Fruit fly (Drosophila melanogaster): Measurements from ENCODE around the gene Rh6.

Gene Rh6

DNA sequence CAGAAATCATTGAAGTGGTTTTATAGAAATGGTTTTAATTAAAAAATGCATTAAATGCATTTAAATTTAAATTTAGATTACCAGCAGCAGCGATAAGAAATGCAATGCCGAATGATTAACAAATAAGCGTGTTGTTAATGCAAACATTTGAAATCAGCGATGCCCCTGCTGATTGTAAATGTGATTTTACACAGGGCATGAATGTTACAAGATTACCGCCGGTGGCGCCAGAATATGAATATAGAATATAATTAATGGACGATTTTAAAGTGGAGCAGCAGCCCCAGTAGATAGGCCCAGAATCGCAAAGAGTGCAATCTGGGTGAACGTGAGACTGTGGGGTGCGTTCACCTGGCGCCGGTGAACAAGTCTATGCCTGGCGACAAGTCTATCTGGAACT lies 36.8 kb upstream of the Rh6 start:
- TF ChIP-seq Crg-1 (GFP tag; optimal IDR thresholded peaks at IDR 0.05) (no peak), CG12768 (GFP tag; optimal IDR thresholded peaks at IDR 0.05) (no peak), pad (GFP tag; optimal IDR thresholded peaks at IDR 0.05) (no peak), cic (GFP tag; optimal IDR thresholded peaks at IDR 0.05) (peak; percentile 7), CG5204 (GFP tag; optimal IDR thresholded peaks at IDR 0.05) (no peak), Clk (GFP tag; optimal IDR thresholded peaks at IDR 0.05) (no peak)

DNA sequence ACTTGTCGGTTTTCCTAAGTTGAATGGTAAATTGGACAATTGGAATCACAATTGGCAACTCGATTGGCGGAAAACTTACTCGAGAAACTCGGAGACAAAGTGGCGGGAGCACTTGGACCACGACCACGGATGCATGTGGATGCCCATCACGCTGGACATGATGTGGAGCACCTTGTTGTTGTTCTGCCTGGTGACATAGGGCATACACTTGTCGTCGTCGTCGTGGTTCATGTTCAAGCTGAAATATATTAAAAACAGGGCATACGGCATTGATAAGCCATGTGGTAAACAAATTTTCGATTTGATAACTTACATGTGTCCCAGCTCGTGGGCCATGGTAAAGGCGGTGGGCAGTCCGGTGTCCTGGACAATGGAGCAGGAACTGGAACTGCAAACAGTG lies 35.2 kb upstream of the Rh6 start:
- TF ChIP-seq CG7045 (GFP tag; optimal IDR thresholded peaks at IDR 0.05) (no peak), CG1620 (GFP tag; optimal IDR thresholded peaks at IDR 0.05) (no peak), CG12768 (GFP tag; optimal IDR thresholded peaks at IDR 0.05) (no peak), cic (GFP tag; optimal IDR thresholded peaks at IDR 0.05) (no peak), ovo (GFP tag; optimal IDR thresholded peaks at IDR 0.05) (no peak), Clk (GFP tag; optimal IDR thresholded peaks at IDR 0.05) (no peak), Crg-1 (GFP tag; optimal IDR thresholded peaks at IDR 0.05) (no peak), tj (GFP tag; optimal IDR thresholded peaks at IDR 0.05) (no peak), CG14711 (tag; optimal IDR thresholded peaks at IDR 0.05) (no peak), bab1 (GFP tag; optimal IDR thresholded peaks at IDR 0.05) (no peak), cnc (optimal IDR thresholded peaks at IDR 0.05) (no peak)

DNA sequence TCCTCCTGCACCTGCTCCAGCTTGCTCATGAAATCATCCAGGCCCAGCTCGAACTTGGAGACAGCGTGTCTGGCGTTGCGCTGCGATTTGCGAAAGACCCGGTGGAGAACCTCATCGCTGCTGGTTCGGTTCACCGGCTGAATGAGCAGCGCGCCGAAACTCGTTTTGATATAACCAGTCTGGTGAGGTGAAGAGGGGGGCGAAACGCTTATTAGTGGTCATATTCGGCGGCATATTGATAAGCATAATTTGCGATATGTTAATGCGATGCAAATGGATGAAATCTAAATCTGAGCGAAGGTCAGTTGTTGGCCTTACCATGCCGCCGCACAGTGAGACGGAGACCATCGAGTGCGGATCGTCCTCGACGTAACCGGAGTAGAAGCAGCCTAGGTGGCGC lies 34.3 kb upstream of the Rh6 start:
- TF ChIP-seq CG1620 (GFP tag; optimal IDR thresholded peaks at IDR 0.05), result no peak
- TF ChIP-seq toe (GFP tag; optimal IDR thresholded peaks at IDR 0.05), result no peak
- TF ChIP-seq CG12768 (GFP tag; optimal IDR thresholded peaks at IDR 0.05), result no peak
- TF ChIP-seq CG7045 (GFP tag; optimal IDR thresholded peaks at IDR 0.05), result no peak
- no peak for TF ChIP-seq cic (GFP tag; optimal IDR thresholded peaks at IDR 0.05)
- no peak for TF ChIP-seq CG5204 (GFP tag; optimal IDR thresholded peaks at IDR 0.05)
- no peak for TF ChIP-seq ovo (GFP tag; optimal IDR thresholded peaks at IDR 0.05)
- TF ChIP-seq Mnt (GFP tag; optimal IDR thresholded peaks at IDR 0.05), result no peak

DNA sequence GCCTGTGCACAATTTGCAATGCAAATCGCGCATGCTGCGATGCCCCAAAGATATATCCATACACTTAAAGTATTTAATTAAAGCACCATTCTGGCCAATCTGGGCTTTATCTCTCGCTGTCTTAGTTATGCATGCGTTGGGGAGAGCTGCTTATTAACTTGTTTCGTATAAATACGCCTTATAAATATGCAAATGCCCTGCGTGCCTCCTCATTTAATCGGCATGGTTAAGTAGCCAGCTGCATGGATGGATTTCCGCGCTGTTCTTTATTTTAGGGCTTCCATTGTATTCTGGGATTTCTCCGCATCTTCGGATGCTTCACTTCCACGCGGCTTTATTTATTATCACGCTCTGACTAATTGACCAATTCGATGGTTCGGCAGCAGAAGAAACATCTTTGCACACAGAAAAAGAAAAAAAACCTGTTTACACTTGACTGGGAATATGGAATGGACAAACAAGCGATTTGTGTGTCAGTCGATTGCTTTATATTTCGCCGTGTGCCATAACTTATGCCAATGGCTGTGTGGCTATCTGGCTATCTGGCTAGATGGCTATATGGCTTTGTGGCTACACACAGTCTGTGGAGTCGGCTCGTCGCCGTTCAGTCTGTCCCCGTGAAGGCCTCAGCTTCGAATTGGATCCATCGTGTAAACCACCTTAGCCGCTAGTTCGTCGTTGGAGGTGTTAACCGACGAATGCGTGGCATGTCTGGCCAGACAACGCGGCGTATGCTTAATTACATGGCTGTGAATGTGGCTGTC lies 31.4 kb upstream of the Rh6 start:
- TF ChIP-seq CG33017 (tag; optimal IDR thresholded peaks at IDR 0.05) (no peak), CG12768 (GFP tag; optimal IDR thresholded peaks at IDR 0.05) (no peak), CG7045 (GFP tag; optimal IDR thresholded peaks at IDR 0.05) (no peak)

DNA sequence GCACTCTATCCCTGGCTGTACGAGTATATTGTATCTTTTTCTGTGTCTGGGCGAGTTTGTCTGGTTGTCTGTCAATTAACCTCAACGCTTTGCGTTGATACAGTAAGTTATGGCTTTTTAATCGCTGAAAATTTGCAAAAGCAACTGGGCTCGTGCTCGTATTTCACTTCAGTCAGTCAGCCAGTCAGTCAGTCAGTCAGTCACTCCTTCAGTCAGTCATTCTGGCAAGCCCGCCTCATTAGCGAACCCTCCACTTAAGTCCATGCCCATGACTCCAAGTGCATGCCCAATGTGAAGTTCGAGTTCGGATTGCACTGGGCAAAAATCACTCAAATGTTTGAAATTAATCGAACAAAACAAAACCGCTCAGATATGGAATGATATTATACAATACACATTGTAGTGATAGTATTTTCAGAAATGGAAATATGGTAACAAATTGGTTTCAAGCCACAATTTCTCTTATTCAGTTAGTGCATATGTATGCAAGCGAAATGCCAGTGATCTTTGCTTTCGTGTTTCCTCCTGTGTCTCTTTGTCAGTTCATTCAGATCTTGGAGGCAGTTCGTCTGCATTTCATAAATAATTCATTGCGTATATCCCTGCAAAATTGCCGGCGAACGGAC lies 25.5 kb upstream of the Rh6 start:
- TF ChIP-seq cnc (optimal IDR thresholded peaks at IDR 0.05), result no peak
- TF ChIP-seq CG7045 (GFP tag; optimal IDR thresholded peaks at IDR 0.05), result no peak
- no peak for TF ChIP-seq ovo (GFP tag; optimal IDR thresholded peaks at IDR 0.05)
- TF ChIP-seq bab1 (GFP tag; optimal IDR thresholded peaks at IDR 0.05), result no peak
- TF ChIP-seq toe (GFP tag; optimal IDR thresholded peaks at IDR 0.05), result no peak
- no peak for TF ChIP-seq CG12768 (GFP tag; optimal IDR thresholded peaks at IDR 0.05)
- no peak for TF ChIP-seq CG14711 (tag; optimal IDR thresholded peaks at IDR 0.05)
- no peak for TF ChIP-seq cic (GFP tag; optimal IDR thresholded peaks at IDR 0.05)
- TF ChIP-seq tj (GFP tag; optimal IDR thresholded peaks at IDR 0.05), result no peak
- TF ChIP-seq CG1620 (GFP tag; optimal IDR thresholded peaks at IDR 0.05), result no peak
- no peak for TF ChIP-seq kay (GFP tag; ENCODE audit: borderline replicate concordance)
- no peak for TF ChIP-seq CG11617 (GFP tag; optimal IDR thresholded peaks at IDR 0.05)
- no peak for TF ChIP-seq Clk (GFP tag; optimal IDR thresholded peaks at IDR 0.05)
- TF ChIP-seq CG7101 (tag; optimal IDR thresholded peaks at IDR 0.05), result no peak
- no peak for TF ChIP-seq Crg-1 (GFP tag; optimal IDR thresholded peaks at IDR 0.05)
- no peak for TF ChIP-seq CG5204 (GFP tag; optimal IDR thresholded peaks at IDR 0.05)

DNA sequence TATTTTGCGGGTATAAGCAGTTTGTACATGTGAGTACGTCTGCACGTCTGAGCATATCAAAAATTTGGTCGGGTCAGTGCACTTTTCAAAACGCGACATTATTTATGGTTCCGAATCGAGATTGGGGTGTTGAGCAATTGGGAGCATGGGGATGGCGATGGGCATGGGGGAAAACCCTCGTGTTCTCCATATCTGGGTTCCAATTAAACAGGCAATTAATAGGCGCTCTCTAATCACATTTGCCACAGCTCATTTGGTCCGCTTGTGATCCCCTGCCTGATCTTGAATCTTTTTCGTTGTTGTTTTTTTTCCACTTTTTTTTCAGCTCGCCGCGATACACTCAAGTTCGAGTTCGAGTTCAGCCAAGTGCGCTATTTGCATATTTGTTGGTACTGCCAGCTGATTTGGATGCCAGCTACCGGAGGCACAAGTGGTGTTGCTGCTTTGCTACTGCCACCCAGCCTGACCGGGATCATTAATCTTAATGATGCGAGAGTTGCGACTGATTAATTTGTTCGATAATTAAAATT lies 24.7 kb upstream of the Rh6 start:
- TF ChIP-seq Mnt (GFP tag; optimal IDR thresholded peaks at IDR 0.05), result no peak
- peak; percentile 85 for TF ChIP-seq tj (GFP tag; optimal IDR thresholded peaks at IDR 0.05)
- no peak for TF ChIP-seq CG7045 (GFP tag; optimal IDR thresholded peaks at IDR 0.05)

DNA sequence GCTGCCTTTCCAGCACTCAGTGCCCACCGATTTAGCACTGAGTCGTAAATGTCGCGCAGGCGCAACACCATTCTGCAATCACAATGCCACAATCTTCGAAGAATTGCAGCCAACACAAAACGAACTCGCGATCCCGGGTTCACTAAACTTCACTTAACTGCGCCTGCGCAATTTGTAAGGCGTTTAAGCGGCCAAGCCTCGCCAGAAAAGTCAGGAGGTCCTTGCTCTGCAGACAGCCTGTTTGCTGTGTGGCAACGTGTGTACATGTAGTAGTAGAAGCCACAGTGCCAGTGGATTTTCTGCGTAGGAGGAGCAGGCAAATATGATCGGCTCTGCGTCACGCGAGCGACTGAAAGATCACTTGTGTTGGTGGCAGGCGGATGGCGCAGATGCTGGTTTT lies 19.8 kb upstream of the Rh6 start:
- TF ChIP-seq cic (GFP tag; optimal IDR thresholded peaks at IDR 0.05) (no peak), CG7101 (tag; optimal IDR thresholded peaks at IDR 0.05) (no peak), cnc (optimal IDR thresholded peaks at IDR 0.05) (no peak), toe (GFP tag; optimal IDR thresholded peaks at IDR 0.05) (no peak), CG14711 (tag; optimal IDR thresholded peaks at IDR 0.05) (no peak), kay (GFP tag; ENCODE audit: borderline replicate concordance) (no peak), CG33017 (tag; optimal IDR thresholded peaks at IDR 0.05) (no peak), tj (GFP tag; optimal IDR thresholded peaks at IDR 0.05) (no peak), Crg-1 (GFP tag; optimal IDR thresholded peaks at IDR 0.05) (no peak), ovo (GFP tag; optimal IDR thresholded peaks at IDR 0.05) (no peak), Mnt (GFP tag; optimal IDR thresholded peaks at IDR 0.05) (no peak), Clk (GFP tag; optimal IDR thresholded peaks at IDR 0.05) (no peak), Hr96 (GFP tag; optimal IDR thresholded peaks at IDR 0.05) (no peak), CG5204 (GFP tag; optimal IDR thresholded peaks at IDR 0.05) (no peak), pad (GFP tag; optimal IDR thresholded peaks at IDR 0.05) (no peak), bab1 (GFP tag; optimal IDR thresholded peaks at IDR 0.05) (no peak), CG7045 (GFP tag; optimal IDR thresholded peaks at IDR 0.05) (no peak), CG1620 (GFP tag; optimal IDR thresholded peaks at IDR 0.05) (no peak), CG12768 (GFP tag; optimal IDR thresholded peaks at IDR 0.05) (no peak), CG11617 (GFP tag; optimal IDR thresholded peaks at IDR 0.05) (no peak)
